Worm (Caenorhabditis elegans) whole organism, L4/young adult: Measurements from ENCODE around the gene R06F6.8.

ENCODE experiments used
- W03F9.2 ChIP-seq: fragments of 150-350 bp; optimal IDR thresholded peaks from 2 replicates; lab custom pipeline; 2014; ENCODE audit warnings: missing biosample characterization, missing genetic modification characterization
- dao-5 ChIP-seq: sonication (generic microtip); optimal IDR thresholded peaks from 2 replicates; lab custom pipeline; 2016; ENCODE audit warnings: missing genotype, missing genetic modification characterization, moderate library complexity, missing compliant biosample characterization
- him-1 ChIP-seq: sonication (generic microtip); optimal IDR thresholded peaks from 2 replicates; lab custom pipeline; 2016; ENCODE audit warnings: missing genotype, missing genetic modification reagents, missing genetic modification characterization, missing compliant biosample characterization

- TF ChIP-seq W03F9.2 (tag; lab: Kevin White, UChicago) (no peak), him-1 (no peak), dao-5 (tag; lab: Kevin White, UChicago) (no peak)
Observed at ce11 chrII:10861305-10861704, 41.5 kb upstream of the R06F6.8 start.
